Worm (Caenorhabditis elegans): ENCODE measurements around the gene K09F5.1.

ce11 chrX:7743939-7744338 lies 4.5 kb downstream of the K09F5.1 start, which contains the start of gene ref-2:
- TF ChIP-seq egl-27 (tag; optimal IDR thresholded peaks at IDR 0.05) (no peak), nhr-237 (tag; optimal IDR thresholded peaks at IDR 0.05) (no peak), unc-55 (GFP tag; optimal IDR thresholded peaks at IDR 0.05) (no peak), snpc-4 (tag; optimal IDR thresholded peaks at IDR 0.05) (no peak), nhr-6 (tag; optimal IDR thresholded peaks at IDR 0.05) (no peak), F13H6.1 (tag; optimal IDR thresholded peaks at IDR 0.05) (no peak), aly-2 (tag; optimal IDR thresholded peaks at IDR 0.05) (no peak), R02D3.7 (tag; optimal IDR thresholded peaks at IDR 0.05) (no peak), Y55F3AM.14 (GFP tag; optimal IDR thresholded peaks at IDR 0.05) (no peak), lin-11 (tag; optimal IDR thresholded peaks at IDR 0.05) (no peak), gmeb-1 (tag; optimal IDR thresholded peaks at IDR 0.05) (no peak)

All from whole organism, L2 larva.